Fruit fly (Drosophila melanogaster): Measurements from ENCODE around the gene CG13038.

Gene CG13038

dm6 chr3L:16347914-16348313, 20.2 kb upstream of the CG13038 start, which contains the start of gene mRpS34:
Gene mRpS34 (plus strand): TSS chr3L:16348074.
- TF ChIP-seq GATAd (GFP tag; optimal IDR thresholded peaks at IDR 0.05) (no peak), dmrt93B (GFP tag; optimal IDR thresholded peaks at IDR 0.05) (no peak), brk (GFP tag; optimal IDR thresholded peaks at IDR 0.05) (no peak), Hnf4 (GFP tag; optimal IDR thresholded peaks at IDR 0.05) (no peak), CrebA (GFP tag; optimal IDR thresholded peaks at IDR 0.05; ENCODE audit: borderline replicate concordance) (no peak), Abd-B (GFP tag; optimal IDR thresholded peaks at IDR 0.05) (no peak), Jra (GFP tag; optimal IDR thresholded peaks at IDR 0.05) (no peak), psq (GFP tag; optimal IDR thresholded peaks at IDR 0.05) (no peak)

dm6 chr3L:16346023-16346422, 18.3 kb upstream of the CG13038 start, which contains the start of gene CG33257:
Gene CG33257 (plus strand): TSS chr3L:16346323.
- TF ChIP-seq foxo (GFP tag; optimal IDR thresholded peaks at IDR 0.05), result no peak
- no peak for TF ChIP-seq tai (GFP tag; optimal IDR thresholded peaks at IDR 0.05)
- TF ChIP-seq dsf (GFP tag; optimal IDR thresholded peaks at IDR 0.05; ENCODE audit: borderline replicate concordance), result no peak
- no peak for TF ChIP-seq Myc (optimal IDR thresholded peaks at IDR 0.05)
- no peak for TF ChIP-seq dl (GFP tag; optimal IDR thresholded peaks at IDR 0.05; ENCODE audit: insufficient read depth in 1 of 2, partially characterized antibody in 2 of 2)
- TF ChIP-seq Mio (GFP tag; optimal IDR thresholded peaks at IDR 0.05), result no peak

dm6 chr3L:16339873-16340272, 12.2 kb upstream of the CG13038 start:
- TF ChIP-seq jim (GFP tag; optimal IDR thresholded peaks at IDR 0.05), result no peak
- no peak for TF ChIP-seq sage (GFP tag; optimal IDR thresholded peaks at IDR 0.05)
- no peak for TF ChIP-seq brk (GFP tag; optimal IDR thresholded peaks at IDR 0.05)
- no peak for TF ChIP-seq rgr (GFP tag; optimal IDR thresholded peaks at IDR 0.05)
- no peak for TF ChIP-seq dmrt93B (GFP tag; optimal IDR thresholded peaks at IDR 0.05)
- no peak for TF ChIP-seq lola (GFP tag; optimal IDR thresholded peaks at IDR 0.05)

dm6 chr3L:16339463-16339862, 11.8 kb upstream of the CG13038 start:
- no peak for TF ChIP-seq HLH106 (tag; optimal IDR thresholded peaks at IDR 0.05)
- TF ChIP-seq Myc (optimal IDR thresholded peaks at IDR 0.05), result no peak
- TF ChIP-seq ey (GFP tag; optimal IDR thresholded peaks at IDR 0.05), result no peak
- TF ChIP-seq N (GFP tag; optimal IDR thresholded peaks at IDR 0.05), result no peak
- no peak for TF ChIP-seq Rel (GFP tag; optimal IDR thresholded peaks at IDR 0.05)
- TF ChIP-seq Rel (tag; optimal IDR thresholded peaks at IDR 0.05), result no peak
- no peak for TF ChIP-seq br (GFP tag; optimal IDR thresholded peaks at IDR 0.05)
- no peak for TF ChIP-seq Vsx2 (GFP tag; optimal IDR thresholded peaks at IDR 0.05; ENCODE audit: partially characterized antibody)
- TF ChIP-seq woc (GFP tag; optimal IDR thresholded peaks at IDR 0.05), result no peak
- TF ChIP-seq sage (GFP tag; optimal IDR thresholded peaks at IDR 0.05), result no peak
- TF ChIP-seq dmrt93B (GFP tag; optimal IDR thresholded peaks at IDR 0.05), result no peak
- TF ChIP-seq Hnf4 (GFP tag; optimal IDR thresholded peaks at IDR 0.05), result no peak
- no peak for TF ChIP-seq CG32264 (GFP tag; optimal IDR thresholded peaks at IDR 0.05)
- TF ChIP-seq h (GFP tag; optimal IDR thresholded peaks at IDR 0.05), result no peak
- no peak for TF ChIP-seq psq (GFP tag; optimal IDR thresholded peaks at IDR 0.05)
- TF ChIP-seq Dif (GFP tag; optimal IDR thresholded peaks at IDR 0.05; ENCODE audit: partially characterized antibody), result no peak
- no peak for TF ChIP-seq CG9705 (GFP tag; optimal IDR thresholded peaks at IDR 0.05)
- TF ChIP-seq Sp1 (GFP tag; optimal IDR thresholded peaks at IDR 0.05), result no peak

dm6 chr3L:16338703-16339102, 11.0 kb upstream of the CG13038 start, which contains the start of gene CG4998:
Gene CG4998 (plus strand): TSS chr3L:16339003.
- TF ChIP-seq HLH106 (tag; optimal IDR thresholded peaks at IDR 0.05), result no peak
- TF ChIP-seq sage (GFP tag; optimal IDR thresholded peaks at IDR 0.05), result no peak
- TF ChIP-seq dl (GFP tag; optimal IDR thresholded peaks at IDR 0.05; ENCODE audit: insufficient read depth in 1 of 2, partially characterized antibody in 2 of 2), result no peak
- no peak for TF ChIP-seq Mio (GFP tag; optimal IDR thresholded peaks at IDR 0.05)
- TF ChIP-seq woc (GFP tag; optimal IDR thresholded peaks at IDR 0.05), result no peak

- no peak for TF ChIP-seq woc (GFP tag; optimal IDR thresholded peaks at IDR 0.05)
- no peak for TF ChIP-seq h (GFP tag; optimal IDR thresholded peaks at IDR 0.05)
- no peak for TF ChIP-seq sv (GFP tag; optimal IDR thresholded peaks at IDR 0.05)
- no peak for TF ChIP-seq dmrt93B (GFP tag; optimal IDR thresholded peaks at IDR 0.05)
Measured at dm6 chr3L:16337739-16338138, 10.0 kb upstream of the CG13038 start.
